Fruit fly (Drosophila melanogaster): Measurements from ENCODE around the gene CG18789.
A peak's percentile ranks its signal among the peaks of the same experiment; 100 is the strongest.

The CG18789 gene

dm6 chr2L:11965610-11966594, 29.3 kb downstream of the CG18789 start:
- TF ChIP-seq sens (GFP tag), result peak; percentile 79
- no peak for TF ChIP-seq Adf1 (GFP tag; IDR thresholded peaks at IDR 0.05)
- no peak for TF ChIP-seq corto (GFP tag; optimal IDR thresholded peaks at IDR 0.05)
- no peak for TF ChIP-seq CG8359 (GFP tag; optimal IDR thresholded peaks at IDR 0.05; ENCODE audit: borderline replicate concordance)
- no peak for TF ChIP-seq row (GFP tag; IDR thresholded peaks at IDR 0.05)
- peak; percentile 0 for TF ChIP-seq lbe (GFP tag; optimal IDR thresholded peaks at IDR 0.05)
- no peak for TF ChIP-seq sna (GFP tag; IDR thresholded peaks at IDR 0.05; ENCODE audit: partially characterized antibody)
- no peak for TF ChIP-seq sc (optimal IDR thresholded peaks at IDR 0.05)
- no peak for TF ChIP-seq sc (GFP tag; optimal IDR thresholded peaks at IDR 0.05)
- TF ChIP-seq CG14441 (GFP tag; IDR thresholded peaks at IDR 0.05), result no peak
- peak; percentile 5 for TF ChIP-seq cg (GFP tag; optimal IDR thresholded peaks at IDR 0.05)
- TF ChIP-seq Ets65A (GFP tag), result peak; percentile 2
- no peak for TF ChIP-seq Scr (GFP tag; IDR thresholded peaks at IDR 0.05; ENCODE audit: partially characterized antibody)
- 0 out of 2 replicates have a peak, but pooled peaks have one; percentile 8 for TF ChIP-seq CG11247 (GFP tag; IDR thresholded peaks at IDR 0.05)
- 0 out of 2 replicates have a peak, but pooled peaks have one; percentile 12 for TF ChIP-seq Drgx (GFP tag; IDR thresholded peaks at IDR 0.05)

DNA sequence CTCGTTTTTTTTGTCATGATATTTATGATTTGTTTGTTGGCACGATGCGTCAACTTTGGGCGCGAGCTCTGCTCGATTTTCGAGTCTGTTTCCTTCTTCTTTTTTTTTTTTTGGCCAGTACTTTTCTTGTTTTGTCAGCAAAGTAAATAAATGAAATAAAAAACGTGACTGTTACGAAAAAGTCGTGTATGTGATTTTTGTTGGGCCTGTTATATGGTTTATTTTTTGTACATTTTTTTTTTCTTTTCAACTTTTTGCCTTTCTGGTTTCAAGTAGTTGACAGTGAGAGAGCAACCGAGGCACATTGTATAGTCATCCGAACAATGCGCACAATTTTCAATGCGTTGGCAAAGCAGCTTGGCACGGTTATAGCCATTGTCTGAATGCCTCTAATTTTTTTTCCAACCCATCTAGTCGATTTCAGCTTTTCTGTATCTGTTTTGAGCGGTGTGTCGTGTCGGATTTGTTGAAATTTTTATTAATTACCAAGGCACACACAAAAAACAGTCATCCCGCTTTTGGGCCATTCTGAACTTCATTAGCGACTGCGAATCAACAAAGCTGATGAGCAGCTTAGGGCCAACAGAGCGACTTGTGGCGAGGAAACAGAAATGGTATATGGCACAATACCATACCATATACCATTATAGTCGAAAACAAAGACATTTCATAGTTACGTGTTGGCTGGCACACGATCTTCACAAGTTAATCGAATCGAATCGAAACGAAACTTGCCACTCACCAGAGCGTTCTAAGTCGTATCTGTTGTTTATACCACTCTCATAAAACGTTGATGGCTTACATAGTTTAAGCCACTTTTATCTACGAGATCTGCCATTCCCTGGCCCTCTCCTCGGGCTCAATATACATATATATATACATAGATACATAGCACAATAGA, 31.6 kb downstream of the CG18789 start:
- TF ChIP-seq aop (GFP tag; IDR thresholded peaks at IDR 0.05) (no peak), CG13894 (tag; optimal IDR thresholded peaks at IDR 0.05) (peak; percentile 51), CG6175 (GFP tag; IDR thresholded peaks at IDR 0.05) (no peak), chinmo (GFP tag; IDR thresholded peaks at IDR 0.05; ENCODE audit: partially characterized antibody) (0 out of 4 replicates have a peak, but pooled peaks have one; percentile 39), Awh (GFP tag; IDR thresholded peaks at IDR 0.05) (peak; percentile 71), jigr1 (GFP tag; IDR thresholded peaks at IDR 0.05) (no peak), CG15269 (tag; optimal IDR thresholded peaks at IDR 0.05) (peak; percentile 73), wek (GFP tag; optimal IDR thresholded peaks at IDR 0.05) (no peak), tx (GFP tag; optimal IDR thresholded peaks at IDR 0.05) (no peak), grn (GFP tag; optimal IDR thresholded peaks at IDR 0.05) (peak; percentile 0), Oaz (GFP tag; IDR thresholded peaks at IDR 0.05) (no peak), Poxn (GFP tag; IDR thresholded peaks at IDR 0.05) (no peak), Med (GFP tag) (peak; percentile 53), CG34224 (GFP tag; IDR thresholded peaks at IDR 0.05; ENCODE audit: partially characterized antibody) (no peak), CG33557 (GFP tag; optimal IDR thresholded peaks at IDR 0.05) (no peak), CG6654 (GFP tag; optimal IDR thresholded peaks at IDR 0.05) (no peak), NC2β (GFP tag; optimal IDR thresholded peaks at IDR 0.05) (no peak), ftz-f1 (GFP tag; optimal IDR thresholded peaks at IDR 0.05) (no peak), sens-2 (GFP tag; IDR thresholded peaks at IDR 0.05) (no peak), CG2875 (GFP tag; optimal IDR thresholded peaks at IDR 0.05) (no peak), bab2 (GFP tag; optimal IDR thresholded peaks at IDR 0.05) (no peak), zfh1 (GFP tag; IDR thresholded peaks at IDR 0.05) (no peak), oc (tag; optimal IDR thresholded peaks at IDR 0.05) (peak; percentile 39), sd (tag; optimal IDR thresholded peaks at IDR 0.05) (peak; percentile 5), gcm2 (GFP tag; optimal IDR thresholded peaks at IDR 0.05) (no peak), GATAe (GFP tag; conservative IDR thresholded peaks at IDR 0.05) (no peak), fru (optimal IDR thresholded peaks at IDR 0.05) (no peak), CG12769 (tag; optimal IDR thresholded peaks at IDR 0.05) (peak; percentile 42), sqz (GFP tag; optimal IDR thresholded peaks at IDR 0.05) (peak; percentile 15), PHDP (tag; optimal IDR thresholded peaks at IDR 0.05) (no peak), sna (GFP tag; IDR thresholded peaks at IDR 0.05; ENCODE audit: partially characterized antibody) (no peak), pnt (GFP tag; optimal IDR thresholded peaks at IDR 0.05) (no peak)
